Fruit fly (Drosophila melanogaster) whole organism, embryonic: ENCODE data around the gene CG33108.

Experiments
- Aef1 ChIP-seq: fragments of 200-800 bp; sonication (Bioruptor generic); IDR thresholded peaks from 3 replicates; pipeline ENCODE4 v1.3.6; 2022; ENCODE audit warnings: missing biosample characterization, missing genetic modification characterization
- BtbVII ChIP-seq: fragments of 200-800 bp; sonication (Bioruptor generic); optimal IDR thresholded peaks from 3 replicates; lab custom pipeline; 2017; ENCODE audit warnings: missing biosample characterization, mild to moderate bottlenecking, missing genetic modification characterization
- CG10147 ChIP-seq: fragments of 200-800 bp; sonication (Bioruptor generic); optimal IDR thresholded peaks from 2 replicates; lab custom pipeline; 2019; ENCODE audit warnings: missing biosample characterization, mild to moderate bottlenecking, missing genetic modification characterization, moderate library complexity
- CG11696 ChIP-seq: fragments of 200-800 bp; sonication (Bioruptor generic); IDR thresholded peaks from 2 replicates; pipeline ENCODE4 v1.3.6; 2022; ENCODE audit warnings: missing biosample characterization, missing genetic modification characterization
- CG11723 ChIP-seq: fragments of 200-800 bp; sonication (Bioruptor generic); optimal IDR thresholded peaks from 2 replicates; lab custom pipeline; 2017; ENCODE audit warnings: missing biosample characterization, mild to moderate bottlenecking, missing genetic modification characterization
- CG12942 ChIP-seq: fragments of 200-800 bp; sonication (Bioruptor generic); optimal IDR thresholded peaks from 3 replicates; lab custom pipeline; 2016; ENCODE audit warnings: missing biosample characterization, missing genetic modification characterization
- CG15011 ChIP-seq: fragments of 200-800 bp; sonication (Bioruptor generic); optimal IDR thresholded peaks from 3 replicates; lab custom pipeline; 2018; ENCODE audit warnings: missing biosample characterization, mild to moderate bottlenecking, missing genetic modification characterization
- CG15073 ChIP-seq: fragments of 200-800 bp; sonication (Bioruptor generic); optimal IDR thresholded peaks from 2 replicates; lab custom pipeline; 2016; ENCODE audit warnings: missing biosample characterization, missing genetic modification characterization
- CG1603 ChIP-seq: fragments of 200-800 bp; sonication (Bioruptor generic); optimal IDR thresholded peaks from 2 replicates; lab custom pipeline; 2019; ENCODE audit warnings: missing biosample characterization, mild to moderate bottlenecking, missing genetic modification characterization, moderate library complexity
- CG1647 ChIP-seq: fragments of 200-800 bp; sonication (Bioruptor generic); optimal IDR thresholded peaks from 3 replicates; lab custom pipeline; 2016; ENCODE audit warnings: missing biosample characterization, missing genetic modification characterization
- CG2120 ChIP-seq: fragments of 200-800 bp; sonication (Bioruptor generic); optimal IDR thresholded peaks from 3 replicates; lab custom pipeline; 2016; ENCODE audit warnings: missing biosample characterization, missing genetic modification characterization
- CG2199 ChIP-seq: fragments of 200-800 bp; sonication (Bioruptor generic); IDR thresholded peaks from 3 replicates; pipeline ENCODE4 v1.3.6; 2022; ENCODE audit warnings: missing biosample characterization, missing genetic modification characterization
- CG30020 ChIP-seq: fragments of 200-800 bp; optimal IDR thresholded peaks from 2 replicates; lab custom pipeline; 2019; ENCODE audit warnings: missing biosample characterization, mild to moderate bottlenecking, missing genetic modification characterization, moderate library complexity
- CG31224 ChIP-seq: fragments of 200-800 bp; sonication (Bioruptor generic); IDR thresholded peaks from 2 replicates; pipeline ENCODE4 v1.3.6; 2022; ENCODE audit warnings: missing biosample characterization, missing genetic modification characterization
- CG32767 ChIP-seq: fragments of 200-800 bp; sonication (Bioruptor generic); IDR thresholded peaks from 2 replicates; pipeline ENCODE4 v1.3.6; 2022; ENCODE audit warnings: missing biosample characterization, missing genetic modification characterization
- CG33213 ChIP-seq: fragments of 200-800 bp; sonication (Bioruptor generic); optimal IDR thresholded peaks from 3 replicates; lab custom pipeline; 2016; ENCODE audit warnings: missing biosample characterization, missing genetic modification characterization
- CG34224 ChIP-seq: fragments of 200-800 bp; sonication (Bioruptor generic); IDR thresholded peaks from 3 replicates; pipeline ENCODE4 v1.3.6; 2022; ENCODE audit warnings: missing biosample characterization, missing genetic modification characterization; ENCODE audit not compliant: partially characterized antibody
- CG3726 ChIP-seq: fragments of 200-800 bp; sonication (Bioruptor generic); IDR thresholded peaks from 3 replicates; pipeline ENCODE4, ENCODE4 v1.3.6; 2022; ENCODE audit warnings: missing biosample characterization, missing genetic modification characterization
- CG3838 ChIP-seq: fragments of 200-800 bp; sonication (Bioruptor generic); optimal IDR thresholded peaks from 3 replicates; lab custom pipeline; 2016; ENCODE audit warnings: missing biosample characterization, missing genetic modification characterization
- CG6683 ChIP-seq: fragments of 200-800 bp; sonication (Bioruptor generic); optimal IDR thresholded peaks from 2 replicates; lab custom pipeline; 2017; ENCODE audit warnings: missing biosample characterization, mild to moderate bottlenecking, missing genetic modification characterization, missing genetic modification reagents
- CkIIα-i1 ChIP-seq: fragments of 200-800 bp; sonication (Bioruptor generic); IDR thresholded peaks from 2 replicates; pipeline ENCODE4 v1.3.6; 2022; ENCODE audit warnings: missing biosample characterization, missing genetic modification characterization
- D19A ChIP-seq: fragments of 200-800 bp; optimal IDR thresholded peaks from 3 replicates; lab custom pipeline; 2019; ENCODE audit warnings: missing biosample characterization, mild to moderate bottlenecking, missing genetic modification characterization, moderate library complexity
- Elba2 ChIP-seq: fragments of 200-800 bp; sonication (Bioruptor generic); optimal IDR thresholded peaks from 3 replicates; lab custom pipeline; 2016; ENCODE audit warnings: missing biosample characterization, missing genetic modification characterization
- MESR4 ChIP-seq: fragments of 200-800 bp; sonication (Bioruptor generic); optimal IDR thresholded peaks from 2 replicates; lab custom pipeline; 2018; ENCODE audit warnings: missing biosample characterization, mild to moderate bottlenecking, missing genetic modification characterization, moderate library complexity
- MTF-1 ChIP-seq: fragments of 200-800 bp; sonication (Bioruptor generic); optimal IDR thresholded peaks from 2 replicates; lab custom pipeline; 2018; ENCODE audit warnings: missing biosample characterization, mild to moderate bottlenecking, missing genetic modification characterization, borderline replicate concordance
- Med ChIP-seq: fragments of 200-800 bp; sonication (Bioruptor generic); peaks from one replicate; lab custom pipeline; 2016; ENCODE audit warnings: missing biosample characterization, missing genetic modification characterization, mild to moderate bottlenecking, inconsistent platforms, moderate library complexity
- Sin3A ChIP-seq: fragments of >200 bp; optimal IDR thresholded peaks from 2 replicates; lab custom pipeline; 2018
- Sox102F ChIP-seq: fragments of 200-800 bp; sonication (Bioruptor generic); optimal IDR thresholded peaks from 2 replicates; lab custom pipeline; 2018; ENCODE audit warnings: missing biosample characterization, mild to moderate bottlenecking, missing genetic modification characterization, moderate library complexity
- Taf1 ChIP-seq: fragments of 200-800 bp; sonication (Bioruptor generic); IDR thresholded peaks from 2 replicates; pipeline ENCODE4 v1.3.6; 2022; ENCODE audit warnings: missing biosample characterization, missing genetic modification characterization
- Tbp ChIP-seq: fragments of >200 bp; optimal IDR thresholded peaks from 2 replicates; lab custom pipeline; 2018; ENCODE audit warnings: missing biosample characterization, missing genetic modification characterization
- amos ChIP-seq: fragments of 200-800 bp; sonication (Bioruptor generic); IDR thresholded peaks from 2 replicates; pipeline ENCODE4 v1.3.6; 2022; ENCODE audit warnings: missing biosample characterization, missing genetic modification characterization; ENCODE audit not compliant: partially characterized antibody
- ash1 ChIP-seq: fragments of 200-800 bp; sonication (Bioruptor generic); optimal IDR thresholded peaks from 2 replicates; lab custom pipeline; 2018; ENCODE audit warnings: missing biosample characterization, mild to moderate bottlenecking, missing genetic modification characterization
- ato ChIP-seq: fragments of 200-800 bp; sonication (Bioruptor generic); IDR thresholded peaks from 2 replicates; pipeline ENCODE4 v1.3.6; 2022; ENCODE audit warnings: missing biosample characterization, missing genetic modification characterization; ENCODE audit not compliant: partially characterized antibody
- chif ChIP-seq, 2 experiments: fragments of 200-800 bp; sonication (Bioruptor generic); optimal IDR thresholded peaks; 3 replicates each; lab custom pipeline; 2016; ENCODE audit warnings: missing biosample characterization in 2 of 2, missing genetic modification characterization in 2 of 2
- corto ChIP-seq: fragments of 200-800 bp; sonication (Bioruptor generic); optimal IDR thresholded peaks from 2 replicates; lab custom pipeline; 2016; ENCODE audit warnings: missing biosample characterization, mild to moderate bottlenecking, missing genetic modification characterization, moderate library complexity
- crol ChIP-seq: fragments of 200-800 bp; sonication (Bioruptor generic); IDR thresholded peaks from 2 replicates; pipeline ENCODE4 v1.3.6; 2022; ENCODE audit warnings: missing biosample characterization, missing genetic modification characterization
- dmrt99B ChIP-seq: fragments of 200-800 bp; sonication (Bioruptor generic); optimal IDR thresholded peaks from 2 replicates; lab custom pipeline; 2018; ENCODE audit warnings: missing biosample characterization, mild to moderate bottlenecking, missing genetic modification characterization, moderate library complexity
- eve ChIP-seq, 2 experiments: fragments of >200 bp; optimal IDR thresholded peaks; 2 replicates each; lab custom pipeline; 2017; ENCODE audit warnings: missing biosample characterization in 2 of 2, missing genetic modification characterization in 2 of 2
- fu2 ChIP-seq: fragments of 200-800 bp; sonication (Bioruptor generic); optimal IDR thresholded peaks from 2 replicates; lab custom pipeline; 2016; ENCODE audit warnings: missing biosample characterization, missing genetic modification characterization
- gcm2 ChIP-seq: fragments of 200-800 bp; sonication (Bioruptor generic); optimal IDR thresholded peaks from 2 replicates; lab custom pipeline; 2016; ENCODE audit warnings: missing biosample characterization, missing genetic modification characterization
- jigr1 ChIP-seq: fragments of 200-800 bp; sonication (Bioruptor generic); IDR thresholded peaks from 3 replicates; pipeline ENCODE4 v1.3.6; 2022; ENCODE audit warnings: missing biosample characterization, missing genetic modification characterization
- ken ChIP-seq: fragments of 200-800 bp; sonication (Bioruptor generic); IDR thresholded peaks from 3 replicates; pipeline ENCODE4 v1.3.6; 2022; ENCODE audit warnings: missing biosample characterization, missing genetic modification characterization
- lilli ChIP-seq: fragments of 200-800 bp; sonication (Bioruptor generic); optimal IDR thresholded peaks from 3 replicates; lab custom pipeline; 2016; ENCODE audit warnings: missing biosample characterization, missing genetic modification characterization
- mld ChIP-seq: fragments of 200-800 bp; sonication (Bioruptor generic); IDR thresholded peaks from 3 replicates; pipeline ENCODE4 v1.3.6; 2022; ENCODE audit warnings: missing biosample characterization, missing genetic modification characterization; ENCODE audit not compliant: partially characterized antibody
- p53 ChIP-seq: fragments of 200-800 bp; sonication (Bioruptor generic); optimal IDR thresholded peaks from 2 replicates; lab custom pipeline; 2016; ENCODE audit warnings: missing biosample characterization, missing genetic modification characterization
- psq ChIP-seq: fragments of 200-800 bp; sonication (Bioruptor generic); optimal IDR thresholded peaks from 2 replicates; lab custom pipeline; 2017; ENCODE audit warnings: missing biosample characterization, missing genetic modification characterization
- scrt ChIP-seq: fragments of 200-800 bp; sonication (Bioruptor generic); optimal IDR thresholded peaks from 2 replicates; lab custom pipeline; 2018; ENCODE audit warnings: missing biosample characterization, mild to moderate bottlenecking, missing genetic modification characterization, moderate library complexity
- sim ChIP-seq: fragments of 200-800 bp; sonication (Bioruptor generic); IDR thresholded peaks from 2 replicates; pipeline ENCODE4 v1.3.6; 2022; ENCODE audit warnings: missing biosample characterization, missing genetic modification characterization
- so ChIP-seq: fragments of 200-800 bp; sonication (Bioruptor generic); IDR thresholded peaks from 3 replicates; pipeline ENCODE4 v1.3.6; 2022; ENCODE audit warnings: missing biosample characterization, missing genetic modification characterization
- sob ChIP-seq: fragments of 200-800 bp; sonication (Bioruptor generic); IDR thresholded peaks from 2 replicates; pipeline ENCODE4 v1.3.6; 2022; ENCODE audit warnings: missing biosample characterization, missing genetic modification characterization
- sr ChIP-seq: fragments of 200-800 bp; sonication (Bioruptor generic); IDR thresholded peaks from 3 replicates; pipeline ENCODE4 v1.3.6; 2022; ENCODE audit warnings: missing biosample characterization, missing genetic modification characterization
- vfl ChIP-seq: fragments of 200-800 bp; sonication (Bioruptor generic); optimal IDR thresholded peaks from 2 replicates; lab custom pipeline; 2016; ENCODE audit warnings: missing biosample characterization, missing genetic modification characterization

Gene CG33108

dm6 chr3R:23962781-23963222, 32.7 kb upstream of the CG33108 start, which contains the start of gene CG31140 (continued):
- no peak for TF ChIP-seq Elba2 (GFP tag; lab: Kevin White, UChicago)
- no peak for TF ChIP-seq CG31224
- TF ChIP-seq jigr1 (GFP tag; lab: Robert Waterston, UW), result no peak
- TF ChIP-seq CG30020, result no peak
- no peak for TF ChIP-seq lilli (GFP tag; lab: Kevin White, UChicago)
- TF ChIP-seq MTF-1 (GFP tag; lab: Kevin White, UChicago), result peak; percentile 1
- peak; percentile 35; the same call in 1 of the 3 replicates for TF ChIP-seq CG34224 (GFP tag; lab: Robert Waterston, UW)
- TF ChIP-seq crol (GFP tag; lab: Robert Waterston, UW), result peak; percentile 65
- TF ChIP-seq sim (GFP tag; lab: Robert Waterston, UW), result 0 out of 2 replicates have a peak, but pooled peaks have one; percentile 27
- TF ChIP-seq CG33213 (GFP tag; lab: Kevin White, UChicago), result no peak
- TF ChIP-seq sr (GFP tag; lab: Robert Waterston, UW), result peak; percentile 38; the same call in 1 of the 3 replicates
- TF ChIP-seq D19A, result no peak
- no peak; the same call in 1 of the 2 replicates for TF ChIP-seq amos (GFP tag; lab: Robert Waterston, UW)
- no peak for TF ChIP-seq Sin3A
- no peak for TF ChIP-seq ato
- no peak for TF ChIP-seq CG15011 (GFP tag; lab: Kevin White, UChicago)
- TF ChIP-seq BtbVII, result peak; percentile 12
- no peak for TF ChIP-seq chif (GFP tag; optimal IDR thresholded peaks at IDR 0.05; lab: Kevin White, UChicago)
- TF ChIP-seq CG1647 (GFP tag; lab: Kevin White, UChicago), result no peak
- no peak for TF ChIP-seq ken (GFP tag; lab: Robert Waterston, UW)
- no peak for TF ChIP-seq vfl (GFP tag; lab: Kevin White, UChicago)
- TF ChIP-seq eve (GFP tag; optimal IDR thresholded peaks at IDR 0.05; lab: Kevin White, UChicago), result no peak
- TF ChIP-seq CG12942 (GFP tag; lab: Kevin White, UChicago), result no peak
- no peak for TF ChIP-seq CG1603
- peak; percentile 7 for TF ChIP-seq dmrt99B (tag; lab: Kevin White, UChicago)
- TF ChIP-seq fu2 (GFP tag; lab: Kevin White, UChicago), result no peak
- peak; percentile 79 for TF ChIP-seq Med
- TF ChIP-seq ash1 (GFP tag; lab: Kevin White, UChicago), result no peak
- no peak for TF ChIP-seq CG11696
- TF ChIP-seq mld, result no peak
- no peak for TF ChIP-seq CG3838 (GFP tag; lab: Kevin White, UChicago)
- no peak for TF ChIP-seq CG10147 (GFP tag; lab: Kevin White, UChicago)
- no peak for TF ChIP-seq CG3726 (GFP tag; lab: Robert Waterston, UW)
- TF ChIP-seq Tbp (GFP tag; lab: Kevin White, UChicago), result no peak
- no peak for TF ChIP-seq CG2120 (GFP tag; lab: Kevin White, UChicago)
- peak; percentile 12 for TF ChIP-seq MESR4 (GFP tag; lab: Kevin White, UChicago)
- TF ChIP-seq scrt (GFP tag; lab: Kevin White, UChicago), result peak; percentile 97
- TF ChIP-seq Sox102F (GFP tag; lab: Kevin White, UChicago), result no peak
- TF ChIP-seq Aef1, result peak; percentile 41; the same call in 1 of the 3 replicates
- TF ChIP-seq CG2199 (GFP tag; lab: Robert Waterston, UW), result 0 out of 3 replicates have a peak, but pooled peaks have one; percentile 36
- TF ChIP-seq CkIIα-i1 (GFP tag; lab: Robert Waterston, UW), result no peak
- no peak for TF ChIP-seq psq (GFP tag; lab: Kevin White, UChicago)
- TF ChIP-seq p53, result no peak
- no peak for TF ChIP-seq CG15073
- no peak for TF ChIP-seq CG11723 (GFP tag; lab: Kevin White, UChicago)
- no peak for TF ChIP-seq so (GFP tag; lab: Robert Waterston, UW)
- no peak for TF ChIP-seq Taf1 (GFP tag; lab: Robert Waterston, UW)
- no peak for TF ChIP-seq gcm2 (GFP tag; lab: Kevin White, UChicago)
- peak; percentile 37; the same call in 1 of the 2 replicates for TF ChIP-seq sob
- TF ChIP-seq CG32767 (GFP tag; lab: Robert Waterston, UW), result peak; percentile 71; the same call in 1 of the 2 replicates
- no peak for TF ChIP-seq CG6683 (GFP tag; lab: Kevin White, UChicago)
- TF ChIP-seq corto, result no peak
